Fruit fly (Drosophila melanogaster) whole organism, embryonic: ENCODE results near the gene Hand.

Experiments
- CG10267 ChIP-seq: fragments of 200-800 bp; sonication (Bioruptor generic); optimal IDR thresholded peaks from 2 replicates; lab custom pipeline; 2018; ENCODE audit warnings: missing biosample characterization, mild to moderate bottlenecking, missing genetic modification characterization, moderate library complexity
- CG10462 ChIP-seq: fragments of 200-800 bp; sonication (Bioruptor generic); optimal IDR thresholded peaks from 2 replicates; lab custom pipeline; 2016; ENCODE audit warnings: missing biosample characterization, missing genetic modification characterization
- CG11456 ChIP-seq: fragments of 200-800 bp; sonication (Bioruptor generic); IDR thresholded peaks from 3 replicates; pipeline ENCODE4 v1.3.6; 2022; ENCODE audit warnings: missing biosample characterization, missing genetic modification characterization
- CG12942 ChIP-seq: fragments of 200-800 bp; sonication (Bioruptor generic); optimal IDR thresholded peaks from 3 replicates; lab custom pipeline; 2016; ENCODE audit warnings: missing biosample characterization, missing genetic modification characterization
- CG13123 ChIP-seq: fragments of 200-800 bp; sonication (Bioruptor generic); optimal IDR thresholded peaks from 2 replicates; lab custom pipeline; 2016; ENCODE audit warnings: missing biosample characterization, missing genetic modification characterization
- CG17328 ChIP-seq: fragments of 200-800 bp; sonication (Bioruptor generic); IDR thresholded peaks from 2 replicates; pipeline ENCODE4 v1.3.6; 2022; ENCODE audit warnings: missing biosample characterization, missing genetic modification characterization
- CG17829 ChIP-seq: fragments of 200-800 bp; optimal IDR thresholded peaks from 2 replicates; lab custom pipeline; 2019; ENCODE audit warnings: missing biosample characterization, mild to moderate bottlenecking, missing genetic modification characterization, moderate library complexity
- CG2129 ChIP-seq: fragments of 200-800 bp; sonication (Bioruptor generic); IDR thresholded peaks from 2 replicates; pipeline ENCODE4 v1.3.6; 2022; ENCODE audit warnings: missing biosample characterization, missing genetic modification characterization; ENCODE audit not compliant: partially characterized antibody
- CG32772 ChIP-seq: fragments of 200-800 bp; sonication (Bioruptor generic); IDR thresholded peaks from 2 replicates; pipeline ENCODE4 v1.3.6; 2022; ENCODE audit warnings: missing biosample characterization, missing genetic modification characterization
- CG33557 ChIP-seq: fragments of 200-800 bp; sonication (Bioruptor generic); optimal IDR thresholded peaks from 2 replicates; lab custom pipeline; 2019; ENCODE audit warnings: missing biosample characterization, mild to moderate bottlenecking, missing genetic modification characterization, moderate library complexity
- CG3726 ChIP-seq: fragments of 200-800 bp; sonication (Bioruptor generic); IDR thresholded peaks from 3 replicates; pipeline ENCODE4, ENCODE4 v1.3.6; 2022; ENCODE audit warnings: missing biosample characterization, missing genetic modification characterization
- CG3838 ChIP-seq: fragments of 200-800 bp; sonication (Bioruptor generic); optimal IDR thresholded peaks from 3 replicates; lab custom pipeline; 2016; ENCODE audit warnings: missing biosample characterization, missing genetic modification characterization
- CG3995 ChIP-seq: fragments of 200-800 bp; sonication (Bioruptor generic); optimal IDR thresholded peaks from 3 replicates; lab custom pipeline; 2016; ENCODE audit warnings: missing biosample characterization, missing genetic modification characterization
- CG6254 ChIP-seq: fragments of 200-800 bp; sonication (Bioruptor generic); optimal IDR thresholded peaks from 3 replicates; lab custom pipeline; 2017; ENCODE audit warnings: mild to moderate bottlenecking, missing biosample characterization, missing genetic modification reagents, missing genetic modification characterization
- CG6813 ChIP-seq: fragments of 200-800 bp; sonication (Bioruptor generic); optimal IDR thresholded peaks from 2 replicates; lab custom pipeline; 2017; ENCODE audit warnings: missing biosample characterization, missing genetic modification characterization, mild to moderate bottlenecking, moderate library complexity, missing genetic modification reagents
- CG7928 ChIP-seq: fragments of 200-800 bp; sonication (Bioruptor generic); optimal IDR thresholded peaks from 2 replicates; lab custom pipeline; 2017; ENCODE audit warnings: missing biosample characterization, mild to moderate bottlenecking, missing genetic modification characterization
- CG7963 ChIP-seq: fragments of 200-800 bp; sonication (Bioruptor generic); IDR thresholded peaks from 3 replicates; pipeline ENCODE4 v1.3.6; 2022; ENCODE audit warnings: missing biosample characterization, missing genetic modification characterization; ENCODE audit not compliant: partially characterized antibody
- Camta ChIP-seq: fragments of 200-800 bp; sonication (Bioruptor generic); optimal IDR thresholded peaks from 2 replicates; lab custom pipeline; 2016; ENCODE audit warnings: missing biosample characterization, missing genetic modification characterization
- CrebB ChIP-seq: fragments of 200-800 bp; sonication (Bioruptor generic); optimal IDR thresholded peaks from 3 replicates; lab custom pipeline; 2018; ENCODE audit warnings: missing biosample characterization, mild to moderate bottlenecking, missing genetic modification characterization
- Dfd ChIP-seq, 2 experiments: fragments of >200 bp; optimal IDR thresholded peaks; 2 replicates each; lab custom pipeline; 2017; ENCODE audit warnings: missing biosample characterization in 2 of 2, missing genetic modification characterization in 2 of 2
- Ets97D ChIP-seq: fragments of 200-800 bp; sonication (Bioruptor generic); optimal IDR thresholded peaks from 3 replicates; lab custom pipeline; 2016; ENCODE audit warnings: missing biosample characterization, missing genetic modification characterization
- Hr51 ChIP-seq, 2 experiments: fragments of 200-800 bp; sonication (Bioruptor generic); optimal IDR thresholded peaks; 2 replicates in 1 of 2; 3 replicates in 1 of 2; lab custom pipeline; 2016 to 2018; ENCODE audit warnings: missing biosample characterization in 2 of 2, missing genetic modification characterization in 2 of 2, mild to moderate bottlenecking in 1 of 2, moderate library complexity in 1 of 2
- Hr78 ChIP-seq, 2 experiments: fragments of 200-800 bp in 1 of 2; fragments of >200 bp in 1 of 2; sonication (Bioruptor generic) in 1 of 2; optimal IDR thresholded peaks; 2 replicates each; lab custom pipeline; 2017 to 2019; ENCODE audit warnings: missing biosample characterization in 2 of 2, missing genetic modification characterization in 2 of 2, mild to moderate bottlenecking in 1 of 2, moderate library complexity in 1 of 2
- Myb ChIP-seq: fragments of 200-800 bp; sonication (Bioruptor generic); optimal IDR thresholded peaks from 2 replicates; lab custom pipeline; 2016; ENCODE audit warnings: missing biosample characterization, missing genetic modification characterization
- NC2α ChIP-seq: fragments of 200-800 bp; sonication (Bioruptor generic); optimal IDR thresholded peaks from 2 replicates; lab custom pipeline; 2016; ENCODE audit warnings: missing biosample characterization, missing genetic modification characterization
- Neu2 ChIP-seq: fragments of 200-800 bp; sonication (Bioruptor generic); optimal IDR thresholded peaks from 3 replicates; lab custom pipeline; 2016; ENCODE audit warnings: missing biosample characterization, missing genetic modification characterization, borderline replicate concordance
- Sox102F ChIP-seq: fragments of 200-800 bp; sonication (Bioruptor generic); optimal IDR thresholded peaks from 2 replicates; lab custom pipeline; 2018; ENCODE audit warnings: missing biosample characterization, mild to moderate bottlenecking, missing genetic modification characterization, moderate library complexity
- TFAM ChIP-seq: fragments of 200-800 bp; sonication (Bioruptor generic); optimal IDR thresholded peaks from 2 replicates; lab custom pipeline; 2017; ENCODE audit warnings: missing biosample characterization, missing genetic modification characterization, inconsistent platforms
- ac ChIP-seq: fragments of 200-800 bp; sonication (Bioruptor generic); optimal IDR thresholded peaks from 3 replicates; lab custom pipeline; 2017; ENCODE audit warnings: missing biosample characterization, mild to moderate bottlenecking, missing genetic modification characterization
- az2 ChIP-seq: fragments of 200-800 bp; sonication (Bioruptor generic); optimal IDR thresholded peaks from 3 replicates; lab custom pipeline; 2016; ENCODE audit warnings: missing biosample characterization, missing genetic modification characterization
- cad ChIP-seq: fragments of >200 bp; optimal IDR thresholded peaks from 2 replicates; lab custom pipeline; 2017; ENCODE audit warnings: missing biosample characterization, missing genetic modification characterization
- caup ChIP-seq: fragments of 200-800 bp; sonication (Bioruptor generic); optimal IDR thresholded peaks from 3 replicates; lab custom pipeline; 2017; ENCODE audit warnings: missing biosample characterization, mild to moderate bottlenecking, missing genetic modification characterization, moderate library complexity; ENCODE audit not compliant: severe bottlenecking
- chif ChIP-seq, 2 experiments: fragments of 200-800 bp; sonication (Bioruptor generic); optimal IDR thresholded peaks; 3 replicates each; lab custom pipeline; 2016; ENCODE audit warnings: missing biosample characterization in 2 of 2, missing genetic modification characterization in 2 of 2
- chinmo ChIP-seq: fragments of 200-800 bp; sonication (Bioruptor generic); IDR thresholded peaks from 4 replicates; pipeline ENCODE4 v1.3.6; 2022; ENCODE audit warnings: missing biosample characterization, missing genetic modification characterization; ENCODE audit not compliant: partially characterized antibody
- chn ChIP-seq: fragments of 200-800 bp; sonication (Bioruptor generic); optimal IDR thresholded peaks from 2 replicates; lab custom pipeline; 2016; ENCODE audit warnings: missing biosample characterization, missing genetic modification characterization
- ci ChIP-seq: fragments of 200-800 bp; sonication (Bioruptor generic); IDR thresholded peaks from 3 replicates; pipeline ENCODE4 v1.3.6; 2022; ENCODE audit warnings: missing biosample characterization, missing genetic modification characterization
- disco-r ChIP-seq: fragments of 200-800 bp; sonication (Bioruptor generic); optimal IDR thresholded peaks from 2 replicates; lab custom pipeline; 2016; ENCODE audit warnings: missing biosample characterization, missing genetic modification characterization
- ems ChIP-seq: fragments of 200-800 bp; sonication (Bioruptor generic); optimal IDR thresholded peaks from 3 replicates; lab custom pipeline; 2016; ENCODE audit warnings: missing biosample characterization, missing genetic modification characterization
- esg ChIP-seq: fragments of 200-800 bp; sonication (Bioruptor generic); conservative IDR thresholded peaks from 2 replicates; pipeline ENCODE4 v1.3.6; 2022; ENCODE audit warnings: missing biosample characterization, missing genetic modification characterization
- eyg ChIP-seq: fragments of 200-800 bp; sonication (Bioruptor generic); optimal IDR thresholded peaks from 3 replicates; lab custom pipeline; 2016; ENCODE audit warnings: missing biosample characterization, missing genetic modification characterization
- ftz-f1 ChIP-seq: fragments of 200-800 bp; sonication (Bioruptor generic); optimal IDR thresholded peaks from 2 replicates; lab custom pipeline; 2016; ENCODE audit warnings: missing biosample characterization, missing genetic modification characterization
- inv ChIP-seq: fragments of 200-800 bp; sonication (Bioruptor generic); IDR thresholded peaks from 2 replicates; pipeline ENCODE4 v1.3.6; 2022; ENCODE audit warnings: missing biosample characterization, missing genetic modification characterization; ENCODE audit not compliant: partially characterized antibody
- lola ChIP-seq, 3 experiments: fragments of >200 bp in 2 of 3; fragments of 200-800 bp in 1 of 3; sonication (Bioruptor generic) in 1 of 3; optimal IDR thresholded peaks; 2 replicates each; lab custom pipeline; 2017 to 2019; ENCODE audit warnings: missing biosample characterization in 3 of 3, missing genetic modification characterization in 3 of 3, mild to moderate bottlenecking in 1 of 3, moderate library complexity in 1 of 3
- mirr ChIP-seq: fragments of 200-800 bp; sonication (Bioruptor generic); optimal IDR thresholded peaks from 3 replicates; lab custom pipeline; 2018; ENCODE audit warnings: missing biosample characterization, mild to moderate bottlenecking, missing genetic modification characterization
- odd ChIP-seq: fragments of 200-800 bp; sonication (Bioruptor generic); optimal IDR thresholded peaks from 2 replicates; lab custom pipeline; 2017; ENCODE audit warnings: missing biosample characterization, mild to moderate bottlenecking, missing genetic modification characterization
- ranshi ChIP-seq: fragments of 200-800 bp; sonication (Bioruptor generic); IDR thresholded peaks from 2 replicates; pipeline ENCODE4 v1.3.6; 2022; ENCODE audit warnings: missing biosample characterization, missing genetic modification characterization
- sens ChIP-seq: fragments of 200-800 bp; sonication (Bioruptor generic); peaks from one replicate; lab custom pipeline; 2016; ENCODE audit warnings: missing biosample characterization, missing genetic modification characterization
- unc-4 ChIP-seq: fragments of 200-800 bp; sonication (Bioruptor generic); IDR thresholded peaks from 2 replicates; pipeline ENCODE4 v1.3.6; 2022; ENCODE audit warnings: missing biosample characterization, missing genetic modification characterization; ENCODE audit not compliant: partially characterized antibody
- zen2 ChIP-seq: fragments of 200-800 bp; sonication (Bioruptor generic); IDR thresholded peaks from 3 replicates; pipeline ENCODE4 v1.3.6; 2022; ENCODE audit warnings: missing biosample characterization, missing genetic modification characterization; ENCODE audit not compliant: partially characterized antibody
- zfh2 ChIP-seq: fragments of 200-800 bp; sonication (Bioruptor generic); optimal IDR thresholded peaks from 2 replicates; lab custom pipeline; 2016; ENCODE audit warnings: missing biosample characterization, missing genetic modification characterization

The Hand gene

dm6 chr2L:10334854-10335277 lies 39.7 kb upstream of the Hand start (continued):
- TF ChIP-seq TFAM, result no peak
- TF ChIP-seq esg, result no peak
- no peak for TF ChIP-seq Dfd (GFP tag; optimal IDR thresholded peaks at IDR 0.05; lab: Kevin White, UChicago)
- TF ChIP-seq NC2α (GFP tag; lab: Kevin White, UChicago), result no peak
- TF ChIP-seq CG10267, result peak; percentile 44
- TF ChIP-seq CG11456 (GFP tag; lab: Robert Waterston, UW), result no peak
- TF ChIP-seq CG3726 (GFP tag; lab: Robert Waterston, UW), result no peak
- TF ChIP-seq lola (GFP tag; optimal IDR thresholded peaks at IDR 0.05; lab: Kevin White, UChicago), result peak in 2 of 3 experiments; percentile 45 to 82
- TF ChIP-seq cad, result no peak
- TF ChIP-seq Sox102F (GFP tag; lab: Kevin White, UChicago), result no peak
- peak; percentile 91 for TF ChIP-seq sens (GFP tag; lab: Kevin White, UChicago)
- TF ChIP-seq ranshi (GFP tag; lab: Robert Waterston, UW), result peak; percentile 46; the same call in 1 of the 2 replicates
- peak; percentile 53 for TF ChIP-seq CG17328 (GFP tag; lab: Robert Waterston, UW)
- TF ChIP-seq CG32772 (GFP tag; lab: Robert Waterston, UW), result no peak
- TF ChIP-seq CG12942, result peak; percentile 6
- TF ChIP-seq ems (GFP tag; lab: Kevin White, UChicago), result peak; percentile 52
- no peak; the same call in 2 of the 3 replicates for TF ChIP-seq ci (GFP tag; lab: Robert Waterston, UW)
- TF ChIP-seq CG6254 (GFP tag; lab: Kevin White, UChicago), result peak; percentile 75
- TF ChIP-seq disco-r (GFP tag; lab: Kevin White, UChicago), result peak; percentile 24
- peak in 1 of 2 experiments; percentile 51 for TF ChIP-seq Hr78 (GFP tag; optimal IDR thresholded peaks at IDR 0.05; lab: Kevin White, UChicago)
- TF ChIP-seq CG33557 (GFP tag; lab: Kevin White, UChicago), result peak; percentile 76
- peak in 1 of 2 experiments; percentile 41 for TF ChIP-seq chif (GFP tag; optimal IDR thresholded peaks at IDR 0.05; lab: Kevin White, UChicago)
- no peak for TF ChIP-seq Ets97D (GFP tag; lab: Kevin White, UChicago)
- TF ChIP-seq CG3995 (GFP tag; lab: Kevin White, UChicago), result peak; percentile 13
- TF ChIP-seq az2 (GFP tag; lab: Kevin White, UChicago), result no peak
- TF ChIP-seq CG2129 (GFP tag; lab: Robert Waterston, UW), result no peak
- no peak for TF ChIP-seq CG3838 (GFP tag; lab: Kevin White, UChicago)
- TF ChIP-seq unc-4 (GFP tag; lab: Robert Waterston, UW), result peak; percentile 67
- TF ChIP-seq ac (GFP tag; lab: Kevin White, UChicago), result peak; percentile 15
- no peak; the same call in 2 of the 3 replicates for TF ChIP-seq zen2 (GFP tag; lab: Robert Waterston, UW)
- TF ChIP-seq inv (GFP tag; lab: Robert Waterston, UW), result no peak
- peak; percentile 63 for TF ChIP-seq CG17829 (tag; lab: Kevin White, UChicago)
- TF ChIP-seq Camta (GFP tag; lab: Kevin White, UChicago), result peak; percentile 36
- TF ChIP-seq CG7928 (GFP tag; lab: Kevin White, UChicago), result no peak
- TF ChIP-seq CG13123 (GFP tag; lab: Kevin White, UChicago), result peak; percentile 30
- TF ChIP-seq ftz-f1 (GFP tag; lab: Kevin White, UChicago), result peak; percentile 83
- TF ChIP-seq CrebB (tag; lab: Kevin White, UChicago), result peak; percentile 89
- peak; percentile 9 for TF ChIP-seq Myb (GFP tag; lab: Kevin White, UChicago)
- no peak for TF ChIP-seq Neu2 (GFP tag; lab: Kevin White, UChicago)
- TF ChIP-seq eyg, result peak; percentile 16
- TF ChIP-seq mirr (GFP tag; lab: Kevin White, UChicago), result peak; percentile 99
- no peak for TF ChIP-seq chn (GFP tag; lab: Kevin White, UChicago)
- peak; percentile 66 for TF ChIP-seq CG6813 (GFP tag; lab: Kevin White, UChicago)
- peak; percentile 77 for TF ChIP-seq caup (GFP tag; lab: Kevin White, UChicago)
- TF ChIP-seq chinmo (GFP tag; lab: Robert Waterston, UW), result peak; percentile 98
- peak; percentile 47 for TF ChIP-seq zfh2 (GFP tag; lab: Kevin White, UChicago)
- no peak for TF ChIP-seq CG10462 (GFP tag; lab: Kevin White, UChicago)
- TF ChIP-seq odd (GFP tag; lab: Kevin White, UChicago), result peak; percentile 67
- TF ChIP-seq Hr51 (GFP tag; optimal IDR thresholded peaks at IDR 0.05; lab: Kevin White, UChicago), result peak in 1 of 2 experiments; percentile 40
- TF ChIP-seq CG7963 (GFP tag; lab: Robert Waterston, UW), result no peak
